Worm (Caenorhabditis elegans): ENCODE data around the gene F48G7.5.

- TF ChIP-seq him-1 (tag; optimal IDR thresholded peaks at IDR 0.05): no peak
- TF ChIP-seq dao-5 (tag; optimal IDR thresholded peaks at IDR 0.05): no peak
Measured at ce11 chrV:634855-635254, 12.1 kb upstream of the F48G7.5 start, which contains the start of gene F48G7.10.
